Fruit fly (Drosophila melanogaster) whole organism, embryonic: ENCODE data around the gene qless.

Source experiments
- Abd-B ChIP-seq: fragments of 200-800 bp; sonication (Bioruptor generic); optimal IDR thresholded peaks from 2 replicates; lab custom pipeline; 2018; ENCODE audit warnings: missing biosample characterization, mild to moderate bottlenecking, missing genetic modification characterization, moderate library complexity
- Blimp-1 ChIP-seq: fragments of 200-800 bp; sonication (Bioruptor generic); optimal IDR thresholded peaks from 3 replicates; lab custom pipeline; 2018; ENCODE audit warnings: missing biosample characterization, missing genetic modification characterization, mild to moderate bottlenecking, moderate library complexity, missing genetic modification reagents
- CG12104 ChIP-seq: fragments of 200-800 bp; sonication (Bioruptor generic); optimal IDR thresholded peaks from 3 replicates; lab custom pipeline; 2016; ENCODE audit warnings: missing biosample characterization, missing genetic modification characterization
- CG12155 ChIP-seq: fragments of 200-800 bp; sonication (Bioruptor generic); optimal IDR thresholded peaks from 3 replicates; lab custom pipeline; 2016; ENCODE audit warnings: missing biosample characterization, missing genetic modification characterization
- CG13296 ChIP-seq: fragments of 200-800 bp; sonication (Bioruptor generic); optimal IDR thresholded peaks from 3 replicates; lab custom pipeline; 2018; ENCODE audit warnings: missing biosample characterization, mild to moderate bottlenecking, missing genetic modification characterization
- CG13624 ChIP-seq: fragments of 200-800 bp; sonication (Bioruptor generic); optimal IDR thresholded peaks from 2 replicates; lab custom pipeline; 2016; ENCODE audit warnings: missing biosample characterization, missing genetic modification characterization
- CG15514 ChIP-seq: fragments of 200-800 bp; sonication (Bioruptor generic); optimal IDR thresholded peaks from 3 replicates; lab custom pipeline; 2017; ENCODE audit warnings: missing biosample characterization, missing genetic modification characterization, mild to moderate bottlenecking, moderate library complexity, missing genetic modification reagents
- CG1603 ChIP-seq: fragments of 200-800 bp; sonication (Bioruptor generic); optimal IDR thresholded peaks from 2 replicates; lab custom pipeline; 2019; ENCODE audit warnings: missing biosample characterization, mild to moderate bottlenecking, missing genetic modification characterization, moderate library complexity
- CG18011 ChIP-seq: fragments of 200-800 bp; sonication (Bioruptor generic); optimal IDR thresholded peaks from 2 replicates; lab custom pipeline; 2017; ENCODE audit warnings: missing biosample characterization, missing genetic modification characterization, mild to moderate bottlenecking, moderate library complexity, missing genotype
- CG2199 ChIP-seq: fragments of 200-800 bp; sonication (Bioruptor generic); IDR thresholded peaks from 3 replicates; pipeline ENCODE4 v1.3.6; 2022; ENCODE audit warnings: missing biosample characterization, missing genetic modification characterization
- CG32532 ChIP-seq: fragments of 200-800 bp; sonication (Bioruptor generic); IDR thresholded peaks from 2 replicates; pipeline ENCODE4 v1.3.6; 2022; ENCODE audit warnings: missing biosample characterization, missing genetic modification characterization
- CG3281 ChIP-seq: fragments of 200-800 bp; sonication (Bioruptor generic); optimal IDR thresholded peaks from 3 replicates; lab custom pipeline; 2017; ENCODE audit warnings: missing biosample characterization, mild to moderate bottlenecking, missing genetic modification characterization
- CG4424 ChIP-seq: fragments of 200-800 bp; sonication (Bioruptor generic); optimal IDR thresholded peaks from 3 replicates; lab custom pipeline; 2016; ENCODE audit warnings: missing biosample characterization, missing genetic modification characterization
- CG7839 ChIP-seq: fragments of 200-800 bp; sonication (Bioruptor generic); optimal IDR thresholded peaks from 3 replicates; lab custom pipeline; 2018; ENCODE audit warnings: missing biosample characterization, mild to moderate bottlenecking, missing genetic modification characterization, moderate library complexity
- CG7987 ChIP-seq: fragments of 200-800 bp; sonication (Bioruptor generic); optimal IDR thresholded peaks from 2 replicates; lab custom pipeline; 2018; ENCODE audit warnings: missing biosample characterization, mild to moderate bottlenecking, missing genetic modification characterization, moderate library complexity
- CG8281 ChIP-seq: fragments of 200-800 bp; sonication (Bioruptor generic); optimal IDR thresholded peaks from 2 replicates; lab custom pipeline; 2018; ENCODE audit warnings: missing biosample characterization, mild to moderate bottlenecking, missing genetic modification characterization, moderate library complexity
- CG9932 ChIP-seq: fragments of 200-800 bp; sonication (Bioruptor generic); IDR thresholded peaks from 2 replicates; pipeline ENCODE4 v1.3.6; 2022; ENCODE audit warnings: missing biosample characterization, missing genetic modification characterization
- Doc3 ChIP-seq: fragments of 200-800 bp; sonication (Bioruptor generic); IDR thresholded peaks from 3 replicates; pipeline ENCODE4 v1.3.6; 2022; ENCODE audit warnings: missing biosample characterization, missing genetic modification characterization; ENCODE audit not compliant: partially characterized antibody
- E2f2 ChIP-seq: fragments of 200-800 bp; sonication (Bioruptor generic); IDR thresholded peaks from 2 replicates; pipeline ENCODE4 v1.3.6; 2022; ENCODE audit warnings: missing biosample characterization, missing genetic modification characterization
- Eip74EF ChIP-seq, 2 experiments: fragments of 200-800 bp in 1 of 2; fragments of >200 bp in 1 of 2; sonication (Bioruptor generic) in 1 of 2; optimal IDR thresholded peaks; 2 replicates each; lab custom pipeline; 2017 to 2019; ENCODE audit warnings: missing biosample characterization in 2 of 2, missing genetic modification characterization in 2 of 2, mild to moderate bottlenecking in 1 of 2, moderate library complexity in 1 of 2
- Ets65A ChIP-seq: fragments of 200-800 bp; sonication (Bioruptor generic); peaks from one replicate; lab custom pipeline; 2016; ENCODE audit warnings: missing biosample characterization, missing genetic modification characterization
- Ets97D ChIP-seq: fragments of 200-800 bp; sonication (Bioruptor generic); optimal IDR thresholded peaks from 3 replicates; lab custom pipeline; 2016; ENCODE audit warnings: missing biosample characterization, missing genetic modification characterization
- HHEX ChIP-seq: fragments of 200-800 bp; sonication (Bioruptor generic); optimal IDR thresholded peaks from 3 replicates; lab custom pipeline; 2017; ENCODE audit warnings: missing biosample characterization, mild to moderate bottlenecking, missing genetic modification characterization, missing genetic modification reagents
- Hmr ChIP-seq: fragments of 200-800 bp; sonication (Bioruptor generic); optimal IDR thresholded peaks from 3 replicates; lab custom pipeline; 2017; ENCODE audit warnings: mild to moderate bottlenecking, missing biosample characterization, missing genetic modification reagents, missing genetic modification characterization
- Med ChIP-seq: fragments of 200-800 bp; sonication (Bioruptor generic); peaks from one replicate; lab custom pipeline; 2016; ENCODE audit warnings: missing biosample characterization, missing genetic modification characterization, mild to moderate bottlenecking, inconsistent platforms, moderate library complexity
- Rfx ChIP-seq: fragments of 200-800 bp; sonication (Bioruptor generic); IDR thresholded peaks from 2 replicates; pipeline ENCODE4 v1.3.6; 2022; ENCODE audit warnings: missing biosample characterization, missing genetic modification characterization
- bcd ChIP-seq: fragments of 200-800 bp; sonication (Bioruptor generic); optimal IDR thresholded peaks from 2 replicates; lab custom pipeline; 2017; ENCODE audit warnings: missing biosample characterization, mild to moderate bottlenecking, missing genetic modification characterization
- caup ChIP-seq: fragments of 200-800 bp; sonication (Bioruptor generic); optimal IDR thresholded peaks from 3 replicates; lab custom pipeline; 2017; ENCODE audit warnings: missing biosample characterization, mild to moderate bottlenecking, missing genetic modification characterization, moderate library complexity; ENCODE audit not compliant: severe bottlenecking
- dmrt99B ChIP-seq: fragments of 200-800 bp; sonication (Bioruptor generic); optimal IDR thresholded peaks from 2 replicates; lab custom pipeline; 2018; ENCODE audit warnings: missing biosample characterization, mild to moderate bottlenecking, missing genetic modification characterization, moderate library complexity
- emc ChIP-seq: fragments of 200-800 bp; sonication (Bioruptor generic); optimal IDR thresholded peaks from 2 replicates; lab custom pipeline; 2016; ENCODE audit warnings: missing biosample characterization, missing genetic modification characterization
- eyg ChIP-seq: fragments of 200-800 bp; sonication (Bioruptor generic); optimal IDR thresholded peaks from 3 replicates; lab custom pipeline; 2016; ENCODE audit warnings: missing biosample characterization, missing genetic modification characterization
- fd3F ChIP-seq: fragments of 200-800 bp; sonication (Bioruptor generic); optimal IDR thresholded peaks from 2 replicates; lab custom pipeline; 2018; ENCODE audit warnings: missing biosample characterization, mild to moderate bottlenecking, missing genetic modification characterization, moderate library complexity
- ftz-f1 ChIP-seq: fragments of 200-800 bp; sonication (Bioruptor generic); optimal IDR thresholded peaks from 2 replicates; lab custom pipeline; 2016; ENCODE audit warnings: missing biosample characterization, missing genetic modification characterization
- lola ChIP-seq, 3 experiments: fragments of >200 bp in 2 of 3; fragments of 200-800 bp in 1 of 3; sonication (Bioruptor generic) in 1 of 3; optimal IDR thresholded peaks; 2 replicates each; lab custom pipeline; 2017 to 2019; ENCODE audit warnings: missing biosample characterization in 3 of 3, missing genetic modification characterization in 3 of 3, mild to moderate bottlenecking in 1 of 3, moderate library complexity in 1 of 3
- lov ChIP-seq, 2 experiments: fragments of 200-800 bp in 1 of 2; fragments of >200 bp in 1 of 2; sonication (Bioruptor generic) in 1 of 2; IDR thresholded peaks in 1 of 2; optimal IDR thresholded peaks in 1 of 2; 2 replicates in 1 of 2; 3 replicates in 1 of 2; pipeline versions ENCODE4 v1.3.6 to Lab custom; 2017 to 2022; ENCODE audit warnings: missing biosample characterization in 1 of 2, missing genetic modification characterization in 1 of 2
- p53 ChIP-seq: fragments of 200-800 bp; sonication (Bioruptor generic); optimal IDR thresholded peaks from 2 replicates; lab custom pipeline; 2016; ENCODE audit warnings: missing biosample characterization, missing genetic modification characterization
- sens ChIP-seq: fragments of 200-800 bp; sonication (Bioruptor generic); peaks from one replicate; lab custom pipeline; 2016; ENCODE audit warnings: missing biosample characterization, missing genetic modification characterization
- stwl ChIP-seq: fragments of 200-800 bp; sonication (Bioruptor generic); optimal IDR thresholded peaks from 3 replicates; lab custom pipeline; 2018; ENCODE audit warnings: missing biosample characterization, mild to moderate bottlenecking, missing genetic modification characterization, moderate library complexity
- tna ChIP-seq: fragments of 200-800 bp; sonication (Bioruptor generic); IDR thresholded peaks from 2 replicates; pipeline ENCODE4 v1.3.6; 2022; ENCODE audit warnings: missing biosample characterization, missing genetic modification characterization; ENCODE audit not compliant: partially characterized antibody

qless gene

dm6 chr3R:31270783-31271427 is 18.5 kb upstream of the qless start (continued):
- TF ChIP-seq E2f2 = peak; percentile 7; the same call in 1 of the 2 replicates
- peak; percentile 32 for TF ChIP-seq p53 (GFP tag; lab: Kevin White, UChicago)
- TF ChIP-seq dmrt99B = peak; percentile 21
- TF ChIP-seq Hmr (GFP tag; lab: Kevin White, UChicago) = peak; percentile 28
- no peak for TF ChIP-seq CG1603 (tag; lab: Kevin White, UChicago)
- TF ChIP-seq emc (GFP tag; lab: Kevin White, UChicago) = no peak

- TF ChIP-seq Med (GFP tag; lab: Kevin White, UChicago) = peak; percentile 17
- no peak for TF ChIP-seq Blimp-1
Measured at dm6 chr3R:31265430-31265829, 13.0 kb upstream of the qless start, which contains the start of gene ppk24. TSS of gene ppk24 (plus strand) at chr3R:31265730.

dm6 chr3R:31263934-31264333 is 11.5 kb upstream of the qless start:
- TF ChIP-seq CG4424 (GFP tag; lab: Kevin White, UChicago) (peak; percentile 0), bcd (GFP tag; lab: Kevin White, UChicago) (peak; percentile 11), fd3F (GFP tag; lab: Kevin White, UChicago) (no peak), Med (GFP tag; lab: Kevin White, UChicago) (peak; percentile 84), Eip74EF (GFP tag; optimal IDR thresholded peaks at IDR 0.05; lab: Kevin White, UChicago) (peak in 1 of 2 experiments; percentile 30), stwl (tag; lab: Kevin White, UChicago) (peak; percentile 85), tna (GFP tag; lab: Robert Waterston, UW) (no peak), CG3281 (GFP tag; lab: Kevin White, UChicago) (no peak), Blimp-1 (peak; percentile 63), Rfx (GFP tag; lab: Robert Waterston, UW) (peak; percentile 39; the same call in 1 of the 2 replicates), CG15514 (GFP tag; lab: Kevin White, UChicago) (peak; percentile 63), CG9932 (GFP tag; lab: Robert Waterston, UW) (no peak), Ets97D (peak; percentile 97), CG2199 (GFP tag; lab: Robert Waterston, UW) (peak; percentile 78; the same call in 2 of the 3 replicates), HHEX (GFP tag; lab: Kevin White, UChicago) (no peak), Ets65A (GFP tag; lab: Kevin White, UChicago) (peak; percentile 7), CG8281 (tag; lab: Kevin White, UChicago) (peak; percentile 2), sens (GFP tag; lab: Kevin White, UChicago) (peak; percentile 58), CG32532 (GFP tag; lab: Robert Waterston, UW) (peak; percentile 6; the same call in 1 of the 2 replicates), eyg (GFP tag; lab: Kevin White, UChicago) (no peak), CG18011 (GFP tag; lab: Kevin White, UChicago) (peak; percentile 95), caup (GFP tag; lab: Kevin White, UChicago) (peak; percentile 18), lola (GFP tag; optimal IDR thresholded peaks at IDR 0.05; lab: Kevin White, UChicago) (no peak), Abd-B (peak; percentile 16), CG7987 (peak; percentile 30), CG12104 (GFP tag; lab: Kevin White, UChicago) (no peak), CG7839 (tag; lab: Kevin White, UChicago) (peak; percentile 22), ftz-f1 (GFP tag; lab: Kevin White, UChicago) (peak; percentile 75), CG12155 (GFP tag; lab: Kevin White, UChicago) (no peak), Doc3 (GFP tag; lab: Robert Waterston, UW) (0 out of 3 replicates have a peak, but pooled peaks have one; percentile 21), CG13296 (GFP tag; lab: Kevin White, UChicago) (no peak), CG13624 (GFP tag; lab: Kevin White, UChicago) (peak; percentile 20), lov (optimal IDR thresholded peaks at IDR 0.05; lab: Kevin White, UChicago) (no peak), lov (GFP tag; IDR thresholded peaks at IDR 0.05; lab: Robert Waterston, UW) (0 out of 3 replicates have a peak, but pooled peaks have one; percentile 23)
